Worm (Caenorhabditis elegans) whole organism, midembryonic: ENCODE data around the gene B0244.5.

ENCODE experiments used
- T22C8.4 ChIP-seq: fragments of 200-800 bp; sonication (Bioruptor generic); IDR thresholded peaks from 2 replicates; pipeline ENCODE4 v1.3.6; 2022; ENCODE audit warnings: missing genetic modification characterization, missing compliant biosample characterization
- cog-1 ChIP-seq: sonication (generic microtip); optimal IDR thresholded peaks from 2 replicates; lab custom pipeline; 2016; ENCODE audit warnings: missing genetic modification characterization, missing compliant biosample characterization
- flt-1 ChIP-seq: fragments of 200-800 bp; sonication (Bioruptor generic); IDR thresholded peaks from 2 replicates; pipeline ENCODE4 v1.3.6; 2022; ENCODE audit warnings: missing genetic modification characterization, missing compliant biosample characterization
- klf-2 ChIP-seq: fragments of 200-800 bp; sonication (Bioruptor generic); conservative IDR thresholded peaks from 2 replicates; pipeline ENCODE4 v1.3.6; 2022; ENCODE audit warnings: missing genetic modification reagents, missing genetic modification characterization, missing compliant biosample characterization
- med-1 ChIP-seq: sonication (generic microtip); optimal IDR thresholded peaks from 2 replicates; lab custom pipeline; 2017; ENCODE audit warnings: missing genetic modification characterization, mild to moderate bottlenecking, missing compliant biosample characterization, antibody characterized with exemption, missing genetic modification reagents; ENCODE audit not compliant: insufficient read depth
- ref-1 ChIP-seq: fragments of 200-800 bp; sonication (Bioruptor generic); conservative IDR thresholded peaks from 2 replicates; pipeline ENCODE4 v1.3.6; 2022; ENCODE audit warnings: missing genetic modification reagents, missing genetic modification characterization, missing compliant biosample characterization
- tab-1 ChIP-seq: fragments of 200-800 bp; sonication (Bioruptor generic); IDR thresholded peaks from 2 replicates; pipeline ENCODE4 v1.3.6; 2022; ENCODE audit warnings: missing genetic modification characterization, missing compliant biosample characterization
- ztf-23 ChIP-seq: fragments of 200-800 bp; sonication (Bioruptor generic); IDR thresholded peaks from 2 replicates; pipeline ENCODE4 v1.3.6; 2022; ENCODE audit warnings: missing genetic modification reagents, missing genetic modification characterization, missing compliant biosample characterization
- ztf-29 ChIP-seq: fragments of 200-800 bp; sonication (Bioruptor generic); IDR thresholded peaks from 2 replicates; pipeline ENCODE4 v1.3.6; 2022; ENCODE audit warnings: missing genetic modification reagents, missing genetic modification characterization, missing compliant biosample characterization

B0244.5 gene

ce11 chrIII:5730980-5731636 lies 13.6 kb upstream of the B0244.5 start, which contains the start of the genes B0244.9 and B0244.7:
TSS of gene B0244.9 (minus strand) at chrIII:5731030.
TSS of gene B0244.7 (plus strand) at chrIII:5731501.
- TF ChIP-seq cog-1 (tag; lab: Kevin White, UChicago): no peak
- no peak for TF ChIP-seq ztf-23 (GFP tag; lab: Robert Waterston, UW)
- no peak for TF ChIP-seq flt-1 (GFP tag; lab: Robert Waterston, UW)
- no peak for TF ChIP-seq ref-1 (GFP tag; lab: Robert Waterston, UW)
- no peak for TF ChIP-seq med-1
- TF ChIP-seq tab-1 (GFP tag; lab: Robert Waterston, UW): no peak
- TF ChIP-seq ztf-29 (GFP tag; lab: Robert Waterston, UW): no peak
- TF ChIP-seq T22C8.4: no peak
- TF ChIP-seq klf-2: no peak

ce11 chrIII:5732925-5733324 lies 11.8 kb upstream of the B0244.5 start, which contains the start of gene B0244.17:
TSS of gene B0244.17 (plus strand) at chrIII:5733225.
- no peak for TF ChIP-seq ref-1 (GFP tag; lab: Robert Waterston, UW)
- no peak for TF ChIP-seq ztf-29 (GFP tag; lab: Robert Waterston, UW)
- no peak for TF ChIP-seq ztf-23 (GFP tag; lab: Robert Waterston, UW)
- TF ChIP-seq med-1: no peak
- no peak for TF ChIP-seq T22C8.4
- no peak for TF ChIP-seq klf-2
- TF ChIP-seq tab-1 (GFP tag; lab: Robert Waterston, UW): no peak
- TF ChIP-seq cog-1 (tag; lab: Kevin White, UChicago): no peak
- no peak for TF ChIP-seq flt-1 (GFP tag; lab: Robert Waterston, UW)

ce11 chrIII:5734328-5734727 lies 10.4 kb upstream of the B0244.5 start:
- TF ChIP-seq klf-2 (no peak), ztf-29 (GFP tag; lab: Robert Waterston, UW) (no peak), ref-1 (GFP tag; lab: Robert Waterston, UW) (no peak), cog-1 (tag; lab: Kevin White, UChicago) (no peak), flt-1 (GFP tag; lab: Robert Waterston, UW) (no peak), med-1 (no peak), T22C8.4 (no peak), tab-1 (GFP tag; lab: Robert Waterston, UW) (no peak), ztf-23 (GFP tag; lab: Robert Waterston, UW) (no peak)

ce11 chrIII:5734905-5735304 lies 9.8 kb upstream of the B0244.5 start, which contains the start of gene B0244.10:
TSS of gene B0244.10 (plus strand) at chrIII:5735158.
- TF ChIP-seq med-1 (no peak), klf-2 (no peak), flt-1 (GFP tag; lab: Robert Waterston, UW) (no peak), cog-1 (tag; lab: Kevin White, UChicago) (no peak), T22C8.4 (no peak)

- TF ChIP-seq flt-1 (GFP tag; lab: Robert Waterston, UW) (no peak), ref-1 (GFP tag; lab: Robert Waterston, UW) (no peak), T22C8.4 (no peak), tab-1 (GFP tag; lab: Robert Waterston, UW) (no peak), ztf-29 (GFP tag; lab: Robert Waterston, UW) (no peak), cog-1 (tag; lab: Kevin White, UChicago) (no peak), ztf-23 (GFP tag; lab: Robert Waterston, UW) (no peak), klf-2 (no peak), med-1 (no peak)
Measured at ce11 chrIII:5737708-5738107, 7.0 kb upstream of the B0244.5 start, which contains the start of gene B0244.6. TSS of gene B0244.6 (plus strand) at chrIII:5738008.

ce11 chrIII:5740666-5741065 lies 4.0 kb upstream of the B0244.5 start, which contains the start of gene B0244.16:
TSS of gene B0244.16 (plus strand) at chrIII:5740966.
- no peak for TF ChIP-seq ref-1 (GFP tag; lab: Robert Waterston, UW)

- TF ChIP-seq cog-1 (tag; lab: Kevin White, UChicago) (no peak), T22C8.4 (no peak), med-1 (no peak), ztf-29 (GFP tag; lab: Robert Waterston, UW) (no peak), flt-1 (GFP tag; lab: Robert Waterston, UW) (no peak)
Measured at ce11 chrIII:5743084-5743483, 1.6 kb upstream of the B0244.5 start, which contains the start of gene B0244.15. TSS of gene B0244.15 (plus strand) at chrIII:5743384.

- TF ChIP-seq klf-2 (no peak), tab-1 (GFP tag; lab: Robert Waterston, UW) (no peak), med-1 (no peak), cog-1 (tag; lab: Kevin White, UChicago) (no peak), T22C8.4 (no peak), ztf-29 (GFP tag; lab: Robert Waterston, UW) (no peak), ref-1 (GFP tag; lab: Robert Waterston, UW) (no peak), ztf-23 (GFP tag; lab: Robert Waterston, UW) (no peak), flt-1 (GFP tag; lab: Robert Waterston, UW) (no peak)
Measured at ce11 chrIII:5747185-5747584, 2.5 kb downstream of the B0244.5 start, which contains the start of gene B0244.4. TSS of gene B0244.4 (plus strand) at chrIII:5747485.

ce11 chrIII:5748360-5748759 lies 3.7 kb downstream of the B0244.5 start:
- TF ChIP-seq ztf-29 (GFP tag; lab: Robert Waterston, UW): no peak
- TF ChIP-seq cog-1 (tag; lab: Kevin White, UChicago): no peak
- no peak for TF ChIP-seq med-1
- no peak for TF ChIP-seq flt-1 (GFP tag; lab: Robert Waterston, UW)
- TF ChIP-seq ztf-23 (GFP tag; lab: Robert Waterston, UW): no peak
- TF ChIP-seq tab-1 (GFP tag; lab: Robert Waterston, UW): no peak
- no peak for TF ChIP-seq T22C8.4
- no peak for TF ChIP-seq ref-1 (GFP tag; lab: Robert Waterston, UW)

ce11 chrIII:5750503-5750902 lies 5.8 kb downstream of the B0244.5 start:
- TF ChIP-seq T22C8.4 (no peak), med-1 (no peak), flt-1 (GFP tag; lab: Robert Waterston, UW) (no peak), cog-1 (tag; lab: Kevin White, UChicago) (no peak), klf-2 (no peak), ref-1 (GFP tag; lab: Robert Waterston, UW) (no peak), tab-1 (GFP tag; lab: Robert Waterston, UW) (no peak), ztf-29 (GFP tag; lab: Robert Waterston, UW) (no peak)
